Worm (Caenorhabditis elegans): ENCODE measurements around the gene sri-20.

The sri-20 gene

ce11 chrV:10368256-10368655, at the start of gene sri-20:
Gene sri-20, plus strand, starts transcription at chrV:10368556.
- TF ChIP-seq hmg-20 (GFP tag; IDR thresholded peaks at IDR 0.05) = no peak
- TF ChIP-seq B0019.2 (GFP tag; conservative IDR thresholded peaks at IDR 0.05) = no peak
- TF ChIP-seq F57A8.1 (GFP tag; optimal IDR thresholded peaks at IDR 0.05) = no peak
- TF ChIP-seq ets-4 (GFP tag; optimal IDR thresholded peaks at IDR 0.05) = no peak
- TF ChIP-seq ztf-18 (tag; optimal IDR thresholded peaks at IDR 0.05) = no peak
- no peak for TF ChIP-seq him-1 (tag; optimal IDR thresholded peaks at IDR 0.05)
- no peak for TF ChIP-seq lir-1 (GFP tag; conservative IDR thresholded peaks at IDR 0.05)
- no peak for TF ChIP-seq tlf-1 (GFP tag; optimal IDR thresholded peaks at IDR 0.05)
- no peak for TF ChIP-seq ztf-28 (GFP tag; IDR thresholded peaks at IDR 0.05)
- TF ChIP-seq lin-54 (GFP tag; optimal IDR thresholded peaks at IDR 0.05) = no peak
- TF ChIP-seq cebp-1 (GFP tag; IDR thresholded peaks at IDR 0.05) = no peak
- TF ChIP-seq cebp-1 (tag; optimal IDR thresholded peaks at IDR 0.05) = no peak
- TF ChIP-seq hlh-26 (GFP tag; conservative IDR thresholded peaks at IDR 0.05) = no peak
- TF ChIP-seq efl-1 (GFP tag; optimal IDR thresholded peaks at IDR 0.05) = no peak
- TF ChIP-seq aptf-3 (GFP tag; IDR thresholded peaks at IDR 0.05) = no peak
- no peak for TF ChIP-seq attf-6 (GFP tag; IDR thresholded peaks at IDR 0.05)
- TF ChIP-seq gei-17 (GFP tag; optimal IDR thresholded peaks at IDR 0.05) = no peak
- no peak for TF ChIP-seq mes-4 (tag; optimal IDR thresholded peaks at IDR 0.05)

ce11 chrV:10319434-10319833, 48.9 kb upstream of the sri-20 start, which contains the start of gene B0024.11:
Gene B0024.11, minus strand, starts transcription at chrV:10319534.
- no peak for TF ChIP-seq mel-28 (tag; optimal IDR thresholded peaks at IDR 0.05; ENCODE audit: borderline replicate concordance)
- TF ChIP-seq F33H1.4 (GFP tag; IDR thresholded peaks at IDR 0.05) = no peak
- TF ChIP-seq tlf-1 (GFP tag; optimal IDR thresholded peaks at IDR 0.05) = no peak
- no peak for TF ChIP-seq rpc-1 (optimal IDR thresholded peaks at IDR 0.05)
- no peak for TF ChIP-seq rpc-1 (tag; optimal IDR thresholded peaks at IDR 0.05)
- TF ChIP-seq bed-2 (GFP tag; IDR thresholded peaks at IDR 0.05) = no peak
- TF ChIP-seq F57A8.1 (GFP tag; optimal IDR thresholded peaks at IDR 0.05) = no peak
- TF ChIP-seq unc-62 (GFP tag; optimal IDR thresholded peaks at IDR 0.05) = no peak
- TF ChIP-seq nfya-1 (tag; optimal IDR thresholded peaks at IDR 0.05; ENCODE audit: borderline replicate concordance, insufficient read depth) = no peak
- TF ChIP-seq egl-18 (GFP tag; IDR thresholded peaks at IDR 0.05) = no peak
- no peak for TF ChIP-seq dox-1 (GFP tag; IDR thresholded peaks at IDR 0.05)
- no peak for TF ChIP-seq xnd-1 (tag; optimal IDR thresholded peaks at IDR 0.05)
- TF ChIP-seq ama-1 (optimal IDR thresholded peaks at IDR 0.05) = no peak
- no peak for TF ChIP-seq ama-1 (GFP tag; optimal IDR thresholded peaks at IDR 0.05)
- TF ChIP-seq pbrm-1 (GFP tag; IDR thresholded peaks at IDR 0.05) = no peak
- no peak for TF ChIP-seq dpff-1 (tag; optimal IDR thresholded peaks at IDR 0.05)
- TF ChIP-seq ceh-100 (GFP tag; IDR thresholded peaks at IDR 0.05) = no peak
- no peak for TF ChIP-seq Y53F4B.3 (GFP tag; IDR thresholded peaks at IDR 0.05)
- no peak for TF ChIP-seq lir-1 (GFP tag; conservative IDR thresholded peaks at IDR 0.05)
- TF ChIP-seq attf-5 (GFP tag; optimal IDR thresholded peaks at IDR 0.05) = no peak
- no peak for TF ChIP-seq zfh-2 (GFP tag; conservative IDR thresholded peaks at IDR 0.05)
- no peak for TF ChIP-seq F52B5.7 (tag; optimal IDR thresholded peaks at IDR 0.05)

- TF ChIP-seq hlh-26 (GFP tag; conservative IDR thresholded peaks at IDR 0.05) (no peak), D2030.7 (GFP tag; IDR thresholded peaks at IDR 0.05) (peak; percentile 31; the same call in 1 of the 2 replicates), lin-54 (GFP tag; optimal IDR thresholded peaks at IDR 0.05) (peak; percentile 46), dpff-1 (tag; optimal IDR thresholded peaks at IDR 0.05) (no peak), F57A8.1 (GFP tag; optimal IDR thresholded peaks at IDR 0.05) (no peak), ztf-3 (GFP tag; optimal IDR thresholded peaks at IDR 0.05) (no peak), madf-8 (GFP tag; conservative IDR thresholded peaks at IDR 0.05) (peak; percentile 24; the same call in 1 of the 2 replicates), let-607 (tag; optimal IDR thresholded peaks at IDR 0.05) (peak in 1 of 2 experiments; percentile 45), snpc-1.3 (tag; optimal IDR thresholded peaks at IDR 0.05; ENCODE audit: insufficient read depth) (no peak), Y79H2A.3 (GFP tag; conservative IDR thresholded peaks at IDR 0.05) (no peak), ceh-79 (tag; optimal IDR thresholded peaks at IDR 0.05) (no peak), Y67H2A.10 (GFP tag; conservative IDR thresholded peaks at IDR 0.05) (no peak), rec-8 (tag; optimal IDR thresholded peaks at IDR 0.05) (no peak), ceh-40 (GFP tag; IDR thresholded peaks at IDR 0.05) (peak; percentile 70; the same call in 1 of the 2 replicates)
Observed at ce11 chrV:10320101-10320761, 48.1 kb upstream of the sri-20 start, which contains the start of the genes gna-1 and B0024.13. Gene gna-1, minus strand, starts transcription at chrV:10320151. Gene B0024.13, plus strand, starts transcription at chrV:10320711.
